Worm (Caenorhabditis elegans) whole organism, L4 larva: Measurements from ENCODE around the gene gfat-1.

Source experiments
- D1046.2 ChIP-seq: fragments of 200-800 bp; sonication (Bioruptor generic); IDR thresholded peaks from 2 replicates; pipeline ENCODE4 v1.3.6; 2022; ENCODE audit warnings: missing genetic modification characterization, missing compliant biosample characterization
- R02D3.7 ChIP-seq: fragments of 150-350 bp; sonication (generic microtip); optimal IDR thresholded peaks from 3 replicates; lab custom pipeline; 2014; ENCODE audit warnings: missing biosample characterization, missing genetic modification characterization
- Y105C5A.15 ChIP-seq: fragments of 200-800 bp; sonication (Bioruptor generic); IDR thresholded peaks from 2 replicates; pipeline ENCODE4 v1.3.6; 2022; ENCODE audit warnings: missing genetic modification characterization, missing compliant biosample characterization
- Y5F2A.4 ChIP-seq: fragments of 200-800 bp; sonication (Bioruptor generic); optimal IDR thresholded peaks from 2 replicates; lab custom pipeline; 2018; ENCODE audit warnings: mild to moderate bottlenecking, missing genetic modification characterization, missing compliant biosample characterization
- aha-1 ChIP-seq: fragments of 150-350 bp; peaks from one replicate; lab custom pipeline; 2014; ENCODE audit warnings: missing biosample characterization, missing genetic modification characterization
- ama-1 ChIP-seq: fragments of 150-350 bp; optimal IDR thresholded peaks from 2 replicates; lab custom pipeline; 2014; ENCODE audit warnings: inconsistent platforms, mixed read lengths
- arid-1 ChIP-seq: fragments of 200-800 bp; sonication (Bioruptor generic); conservative IDR thresholded peaks from 2 replicates; pipeline ENCODE4 v1.3.6; 2022; ENCODE audit warnings: missing genetic modification reagents, missing genetic modification characterization, missing compliant biosample characterization
- attf-4 ChIP-seq: sonication (generic microtip); optimal IDR thresholded peaks from 3 replicates; lab custom pipeline; 2017; ENCODE audit warnings: missing biosample characterization, missing genetic modification characterization
- ceh-44 ChIP-seq: fragments of 200-800 bp; sonication (Bioruptor generic); IDR thresholded peaks from 2 replicates; pipeline ENCODE4 v1.3.6; 2022; ENCODE audit warnings: missing genetic modification reagents, missing genetic modification characterization, missing compliant biosample characterization
- ceh-62 ChIP-seq: sonication (generic microtip); optimal IDR thresholded peaks from 2 replicates; lab custom pipeline; 2017; ENCODE audit warnings: missing biosample characterization, missing genetic modification characterization
- ceh-82 ChIP-seq: sonication (generic microtip); optimal IDR thresholded peaks from 2 replicates; lab custom pipeline; 2017; ENCODE audit warnings: missing biosample characterization, missing genetic modification characterization
- cey-2 ChIP-seq: sonication (generic microtip); optimal IDR thresholded peaks from 3 replicates; lab custom pipeline; 2017; ENCODE audit warnings: missing genetic modification characterization, mild to moderate bottlenecking, missing compliant biosample characterization, antibody characterized with exemption, borderline replicate concordance; ENCODE audit not compliant: insufficient read depth
- daf-16 ChIP-seq, 3 experiments: sonication (generic microtip); optimal IDR thresholded peaks; 2 replicates each; lab custom pipeline; 2016 to 2017; ENCODE audit warnings: missing genetic modification characterization in 3 of 3, missing genetic modification reagents in 3 of 3, mild to moderate bottlenecking in 2 of 3, missing compliant biosample characterization in 2 of 3, missing biosample characterization in 1 of 3, moderate library complexity in 1 of 3
- dmd-6 ChIP-seq: fragments of 200-800 bp; sonication (Bioruptor generic); IDR thresholded peaks from 2 replicates; pipeline ENCODE4 v1.3.6; 2022; ENCODE audit warnings: missing genetic modification reagents, missing genetic modification characterization, missing compliant biosample characterization
- dpl-1 ChIP-seq: fragments of 150-350 bp; optimal IDR thresholded peaks from 2 replicates; lab custom pipeline; 2014; ENCODE audit warnings: missing biosample characterization, missing genetic modification reagents, missing genetic modification characterization
- duxl-1 ChIP-seq: sonication (generic microtip); optimal IDR thresholded peaks from 2 replicates; lab custom pipeline; 2016; ENCODE audit warnings: mild to moderate bottlenecking, missing genetic modification characterization, moderate library complexity, missing compliant biosample characterization; ENCODE audit not compliant: poor library complexity
- fkh-10 ChIP-seq: fragments of 150-350 bp; optimal IDR thresholded peaks from 2 replicates; lab custom pipeline; 2014; ENCODE audit warnings: missing biosample characterization, missing genetic modification reagents, missing genetic modification characterization
- hmg-1.1 ChIP-seq: fragments of 200-800 bp; sonication (Bioruptor generic); IDR thresholded peaks from 2 replicates; pipeline ENCODE4 v1.3.6; 2022; ENCODE audit warnings: missing genetic modification reagents, missing genetic modification characterization, missing compliant biosample characterization
- jun-1 ChIP-seq: fragments of 150-350 bp; optimal IDR thresholded peaks from 2 replicates; lab custom pipeline; 2014; ENCODE audit warnings: missing biosample characterization, missing genetic modification reagents, missing genetic modification characterization
- lin-1 ChIP-seq: fragments of 200-800 bp; sonication (Bioruptor generic); IDR thresholded peaks from 2 replicates; pipeline ENCODE4 v1.3.6; 2022; ENCODE audit warnings: missing genetic modification reagents, missing genetic modification characterization, missing compliant biosample characterization
- lin-13 ChIP-seq: fragments of 150-350 bp; optimal IDR thresholded peaks from 2 replicates; lab custom pipeline; 2014; ENCODE audit warnings: missing biosample characterization, missing genetic modification reagents, missing genetic modification characterization
- lin-15B ChIP-seq: fragments of 150-350 bp; sonication (generic microtip); optimal IDR thresholded peaks from 3 replicates; lab custom pipeline; 2014; ENCODE audit warnings: missing biosample characterization, missing genetic modification characterization
- lin-29 ChIP-seq: fragments of 200-800 bp; sonication (Bioruptor generic); IDR thresholded peaks from 2 replicates; pipeline ENCODE4 v1.3.6; 2022; ENCODE audit warnings: missing genetic modification reagents, missing genetic modification characterization, missing compliant biosample characterization
- lin-38 ChIP-seq: fragments of 200-800 bp; sonication (Bioruptor generic); IDR thresholded peaks from 2 replicates; pipeline ENCODE4 v1.3.6; 2022; ENCODE audit warnings: missing genetic modification reagents, missing genetic modification characterization, missing compliant biosample characterization
- lir-3 ChIP-seq: sonication (generic microtip); optimal IDR thresholded peaks from 2 replicates; lab custom pipeline; 2016; ENCODE audit warnings: mild to moderate bottlenecking, missing genetic modification characterization, missing compliant biosample characterization
- lsy-2 ChIP-seq, 2 experiments: fragments of 150-350 bp in 1 of 2; sonication (generic microtip) in 1 of 2; optimal IDR thresholded peaks; 2 replicates each; lab custom pipeline; 2014 to 2017; ENCODE audit warnings: missing biosample characterization in 2 of 2, missing genetic modification characterization in 2 of 2
- madf-9 ChIP-seq: fragments of 200-800 bp; sonication (Bioruptor generic); conservative IDR thresholded peaks from 2 replicates; pipeline ENCODE4 v1.3.6; 2022; ENCODE audit warnings: missing genetic modification reagents, missing genetic modification characterization, missing compliant biosample characterization
- mdl-1 ChIP-seq, 2 experiments: fragments of 150-350 bp in 1 of 2; sonication (generic microtip) in 1 of 2; optimal IDR thresholded peaks; 2 replicates each; lab custom pipeline; 2014 to 2017; ENCODE audit warnings: missing biosample characterization in 2 of 2, missing genetic modification characterization in 2 of 2
- mxl-3 ChIP-seq: fragments of 200-800 bp; sonication (Bioruptor generic); optimal IDR thresholded peaks from 2 replicates; lab custom pipeline; 2018; ENCODE audit warnings: mild to moderate bottlenecking, missing genetic modification characterization, missing compliant biosample characterization
- nhr-102 ChIP-seq: sonication (generic microtip); optimal IDR thresholded peaks from 2 replicates; lab custom pipeline; 2016; ENCODE audit warnings: mild to moderate bottlenecking, missing genetic modification characterization, moderate library complexity, missing compliant biosample characterization
- nhr-11 ChIP-seq: fragments of 150-350 bp; optimal IDR thresholded peaks from 2 replicates; lab custom pipeline; 2014; ENCODE audit warnings: missing biosample characterization, missing genetic modification characterization
- nhr-111 ChIP-seq: fragments of 200-800 bp; sonication (Bioruptor generic); optimal IDR thresholded peaks from 2 replicates; lab custom pipeline; 2018; ENCODE audit warnings: mild to moderate bottlenecking, missing genetic modification characterization, missing compliant biosample characterization
- nhr-237 ChIP-seq: sonication (generic microtip); optimal IDR thresholded peaks from 2 replicates; lab custom pipeline; 2017; ENCODE audit warnings: missing biosample characterization, missing genetic modification characterization
- nhr-25 ChIP-seq: sonication (generic microtip); optimal IDR thresholded peaks from 2 replicates; lab custom pipeline; 2017; ENCODE audit warnings: missing genetic modification characterization, mild to moderate bottlenecking, missing compliant biosample characterization, antibody characterized with exemption, moderate library complexity, borderline replicate concordance; ENCODE audit not compliant: insufficient read depth
- nhr-28 ChIP-seq: fragments of 150-350 bp; optimal IDR thresholded peaks from 2 replicates; lab custom pipeline; 2014; ENCODE audit warnings: missing biosample characterization, missing genetic modification characterization
- nhr-76 ChIP-seq: fragments of 150-350 bp; optimal IDR thresholded peaks from 2 replicates; lab custom pipeline; 2014; ENCODE audit warnings: missing biosample characterization, missing genetic modification characterization
- nhr-77 ChIP-seq: fragments of 150-350 bp; optimal IDR thresholded peaks from 2 replicates; lab custom pipeline; 2014; ENCODE audit warnings: missing biosample characterization, missing genetic modification characterization
- pha-4 ChIP-seq, 2 experiments: fragments of 150-350 bp in 1 of 2; fragments of 200-800 bp in 1 of 2; sonication (Bioruptor generic) in 1 of 2; IDR thresholded peaks in 1 of 2; optimal IDR thresholded peaks in 1 of 2; 2 replicates each; pipeline versions ENCODE4 v1.3.6 to Lab custom; 2014 to 2022; ENCODE audit warnings: missing genetic modification characterization in 2 of 2, missing genetic modification reagents in 2 of 2, missing biosample characterization in 1 of 2, missing compliant biosample characterization in 1 of 2
- php-3 ChIP-seq: fragments of 200-800 bp; sonication (Bioruptor generic); IDR thresholded peaks from 2 replicates; pipeline ENCODE4 v1.3.6; 2022; ENCODE audit warnings: missing genetic modification reagents, missing genetic modification characterization, missing compliant biosample characterization
- rbr-2 ChIP-seq: sonication (generic microtip); optimal IDR thresholded peaks from 2 replicates; lab custom pipeline; 2016; ENCODE audit warnings: missing genotype, missing genetic modification characterization, missing compliant biosample characterization
- saeg-2 ChIP-seq: fragments of 200-800 bp; sonication (Bioruptor generic); IDR thresholded peaks from 2 replicates; pipeline ENCODE4 v1.3.6; 2022; ENCODE audit warnings: missing genetic modification reagents, missing genetic modification characterization, missing compliant biosample characterization
- set-16 ChIP-seq: fragments of 200-800 bp; sonication (Bioruptor generic); IDR thresholded peaks from 2 replicates; pipeline ENCODE4 v1.3.6; 2022; ENCODE audit warnings: missing genetic modification reagents, missing genetic modification characterization, missing compliant biosample characterization
- snpc-1.2 ChIP-seq: fragments of 200-800 bp; sonication (Bioruptor generic); IDR thresholded peaks from 2 replicates; pipeline ENCODE4 v1.3.6; 2022; ENCODE audit warnings: missing genetic modification reagents, missing genetic modification characterization, missing compliant biosample characterization
- tag-97 ChIP-seq: fragments of 200-800 bp; sonication (Bioruptor generic); IDR thresholded peaks from 2 replicates; pipeline ENCODE4 v1.3.6; 2022; ENCODE audit warnings: missing genetic modification characterization, missing compliant biosample characterization
- unc-39 ChIP-seq: sonication (generic microtip); optimal IDR thresholded peaks from 2 replicates; lab custom pipeline; 2017; ENCODE audit warnings: missing biosample characterization, missing genetic modification characterization
- vab-7 ChIP-seq: fragments of 200-800 bp; sonication (Bioruptor generic); IDR thresholded peaks from 2 replicates; pipeline ENCODE4 v1.3.6; 2022; ENCODE audit warnings: missing genetic modification reagents, missing genetic modification characterization, missing compliant biosample characterization
- zag-1 ChIP-seq: fragments of 150-350 bp; optimal IDR thresholded peaks from 2 replicates; lab custom pipeline; 2014; ENCODE audit warnings: missing biosample characterization, missing genetic modification characterization
- zfp-3 ChIP-seq: fragments of 200-800 bp; sonication (Bioruptor generic); conservative IDR thresholded peaks from 2 replicates; pipeline ENCODE4 v1.3.6; 2022; ENCODE audit warnings: missing genetic modification reagents, missing genetic modification characterization, missing compliant biosample characterization
- zip-2 ChIP-seq: fragments of 150-350 bp; optimal IDR thresholded peaks from 2 replicates; lab custom pipeline; 2014; ENCODE audit warnings: missing biosample characterization, missing genetic modification characterization
- ztf-11 ChIP-seq: fragments of 150-350 bp; optimal IDR thresholded peaks from 2 replicates; lab custom pipeline; 2014; ENCODE audit warnings: missing biosample characterization, missing genetic modification characterization

Gene gfat-1

DNA sequence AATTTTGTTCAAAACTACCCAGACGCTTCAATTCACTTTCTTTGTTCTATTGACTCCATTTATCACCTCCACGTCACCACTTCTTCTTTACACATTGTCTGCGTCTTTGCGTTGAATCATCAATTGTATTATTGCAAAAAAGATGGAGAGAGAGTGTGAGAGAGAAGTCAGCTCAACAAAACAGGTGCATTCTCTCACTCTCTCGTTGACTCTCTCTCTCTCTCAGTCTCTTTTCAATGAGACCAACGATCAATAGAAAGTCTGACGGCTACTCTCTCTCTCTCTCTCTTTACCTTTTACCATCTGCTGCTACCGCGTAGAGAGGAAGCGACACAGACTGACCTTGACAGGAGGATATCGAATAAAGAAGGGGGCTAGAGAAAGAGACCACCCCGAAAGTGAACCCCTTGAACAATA is 40.5 kb upstream of the gfat-1 start (continued):
- TF ChIP-seq snpc-1.2 (GFP tag; lab: Robert Waterston, UW), result 0 out of 2 replicates have a peak, but pooled peaks have one; percentile 28
- no peak for TF ChIP-seq nhr-76 (tag; lab: Kevin White, UChicago)
- peak; percentile 49 for TF ChIP-seq set-16 (GFP tag; lab: Robert Waterston, UW)
- no peak for TF ChIP-seq Y105C5A.15
- TF ChIP-seq duxl-1, result peak; percentile 56
- peak; percentile 96 for TF ChIP-seq aha-1 (tag; lab: Kevin White, UChicago)
- TF ChIP-seq lin-29, result no peak
- TF ChIP-seq php-3 (GFP tag; lab: Robert Waterston, UW), result 0 out of 2 replicates have a peak, but pooled peaks have one; percentile 45
- TF ChIP-seq dmd-6 (GFP tag; lab: Robert Waterston, UW), result peak; percentile 85
- TF ChIP-seq lin-38, result peak; percentile 45; the same call in 1 of the 2 replicates
- peak; percentile 81 for TF ChIP-seq jun-1 (tag; lab: Kevin White, UChicago)
- TF ChIP-seq zip-2 (tag; lab: Kevin White, UChicago), result no peak
- TF ChIP-seq lir-3 (tag; lab: Kevin White, UChicago), result no peak
- peak; percentile 45; the same call in 1 of the 2 replicates for TF ChIP-seq saeg-2 (GFP tag; lab: Robert Waterston, UW)
- no peak; the same call in 1 of the 2 replicates for TF ChIP-seq madf-9
- peak; percentile 82 to 83 for TF ChIP-seq lsy-2 (tag; optimal IDR thresholded peaks at IDR 0.05; lab: Kevin White, UChicago)
- no peak for TF ChIP-seq Y5F2A.4 (GFP tag; lab: Kevin White, UChicago)
- peak; percentile 94 for TF ChIP-seq nhr-25
- peak; percentile 67 for TF ChIP-seq cey-2 (tag; lab: Kevin White, UChicago)
- no peak for TF ChIP-seq nhr-111 (GFP tag; lab: Kevin White, UChicago)
- TF ChIP-seq nhr-77 (tag; lab: Kevin White, UChicago), result peak; percentile 90
- TF ChIP-seq zag-1 (tag; lab: Kevin White, UChicago), result no peak
- TF ChIP-seq tag-97 (GFP tag; lab: Robert Waterston, UW), result no peak
- TF ChIP-seq fkh-10 (GFP tag; lab: Kevin White, UChicago), result peak; percentile 37
- no peak for TF ChIP-seq ceh-82
- peak; percentile 45 for TF ChIP-seq arid-1 (GFP tag; lab: Robert Waterston, UW)
- TF ChIP-seq ceh-44 (GFP tag; lab: Robert Waterston, UW), result no peak
- peak in 1 of 2 experiments; percentile 48 for TF ChIP-seq daf-16 (GFP tag; optimal IDR thresholded peaks at IDR 0.05; lab: Kevin White, UChicago)
- peak; percentile 76 for TF ChIP-seq daf-16 (tag; optimal IDR thresholded peaks at IDR 0.05; lab: Kevin White, UChicago)
- no peak for TF ChIP-seq R02D3.7 (tag; lab: Kevin White, UChicago)
- peak; percentile 78 for TF ChIP-seq mxl-3 (GFP tag; lab: Kevin White, UChicago)
- TF ChIP-seq lin-13, result peak; percentile 81
- peak; percentile 32 for TF ChIP-seq dpl-1
- TF ChIP-seq hmg-1.1 (GFP tag; lab: Robert Waterston, UW), result peak; percentile 72
- TF ChIP-seq nhr-11, result peak; percentile 86
- no peak for TF ChIP-seq zfp-3 (GFP tag; lab: Robert Waterston, UW)
- TF ChIP-seq nhr-28, result peak; percentile 83
- TF ChIP-seq ceh-62 (tag; lab: Kevin White, UChicago), result no peak
- no peak for TF ChIP-seq vab-7
- no peak for TF ChIP-seq D1046.2 (GFP tag; lab: Robert Waterston, UW)
- TF ChIP-seq mdl-1 (tag; optimal IDR thresholded peaks at IDR 0.05; lab: Kevin White, UChicago), result peak; percentile 16 to 92
- TF ChIP-seq pha-4 (GFP tag; IDR thresholded peaks at IDR 0.05; lab: Robert Waterston, UW), result peak; percentile 74; the same call in 1 of the 2 replicates
- TF ChIP-seq pha-4 (tag; optimal IDR thresholded peaks at IDR 0.05; lab: Kevin White, UChicago), result peak; percentile 97
- TF ChIP-seq ama-1 (lab: Kevin White, UChicago), result peak; percentile 88
- no peak for TF ChIP-seq lin-15B (tag; lab: Kevin White, UChicago)
- TF ChIP-seq nhr-102 (tag; lab: Kevin White, UChicago), result peak; percentile 51
- no peak for TF ChIP-seq attf-4
- no peak for TF ChIP-seq unc-39 (tag; lab: Kevin White, UChicago)
- peak; percentile 9 for TF ChIP-seq nhr-237 (tag; lab: Kevin White, UChicago)
- 0 out of 2 replicates have a peak, but pooled peaks have one; percentile 15 for TF ChIP-seq lin-1 (GFP tag; lab: Robert Waterston, UW)
- peak; percentile 80 for TF ChIP-seq rbr-2 (tag; lab: Kevin White, UChicago)
- TF ChIP-seq ztf-11 (tag; lab: Kevin White, UChicago), result no peak
